Worm (Caenorhabditis elegans): Measurements from ENCODE around the gene fbxa-100.

DNA sequence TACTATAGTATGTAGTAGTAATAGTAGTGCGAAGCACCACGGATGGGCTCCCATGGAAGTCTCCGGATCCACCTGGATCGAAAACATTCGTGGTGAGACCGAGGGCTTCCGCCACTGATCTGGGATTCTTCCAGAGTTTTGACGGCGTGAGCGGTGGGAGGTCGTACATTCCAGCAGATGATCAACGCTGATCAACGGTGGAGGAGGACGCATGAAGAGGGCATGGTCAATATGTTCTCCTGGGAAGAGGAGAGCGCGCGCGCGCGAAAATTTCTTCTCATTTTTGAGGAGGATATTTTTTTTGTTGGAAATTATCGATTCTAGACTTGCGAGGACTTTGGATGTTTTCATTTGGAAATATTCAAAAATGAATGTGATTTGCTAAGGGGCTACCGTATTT, 28.4 kb downstream of the fbxa-100 start:
- TF ChIP-seq nhr-237 (tag; optimal IDR thresholded peaks at IDR 0.05) (no peak), ztf-11 (tag; optimal IDR thresholded peaks at IDR 0.05) (no peak), nhr-90 (tag; optimal IDR thresholded peaks at IDR 0.05; ENCODE audit: poor library complexity) (no peak), aly-2 (tag; optimal IDR thresholded peaks at IDR 0.05) (no peak), ceh-90 (tag; optimal IDR thresholded peaks at IDR 0.05) (no peak), nhr-20 (tag; optimal IDR thresholded peaks at IDR 0.05) (no peak), mdl-1 (tag; optimal IDR thresholded peaks at IDR 0.05) (no peak), nhr-84 (tag; optimal IDR thresholded peaks at IDR 0.05) (no peak), F16B12.6 (tag; optimal IDR thresholded peaks at IDR 0.05) (no peak), lsy-2 (tag; optimal IDR thresholded peaks at IDR 0.05) (no peak)

Measured in whole organism, L1 larva.